Worm (Caenorhabditis elegans) whole organism, L1 larva: ENCODE data around the gene H40L08.8.
A peak's percentile ranks its signal among the peaks of the same experiment; 100 is the strongest.

Experiments
- C04F5.9 ChIP-seq: sonication (generic microtip); optimal IDR thresholded peaks from 2 replicates; lab custom pipeline; 2016; ENCODE audit warnings: missing genetic modification characterization, missing compliant biosample characterization
- F16B12.6 ChIP-seq: fragments of 150-350 bp; optimal IDR thresholded peaks from 2 replicates; lab custom pipeline; 2014; ENCODE audit warnings: missing biosample characterization, missing genetic modification characterization
- Y116A8C.19 ChIP-seq: sonication (generic microtip); optimal IDR thresholded peaks from 2 replicates; lab custom pipeline; 2016; ENCODE audit warnings: missing compliant biosample characterization, missing genetic modification characterization, borderline replicate concordance
- alr-1 ChIP-seq: fragments of 200-800 bp; sonication (Bioruptor generic); optimal IDR thresholded peaks from 2 replicates; lab custom pipeline; 2018; ENCODE audit warnings: borderline replicate concordance, mild to moderate bottlenecking, missing genetic modification characterization, missing compliant biosample characterization
- ama-1 ChIP-seq: fragments of 150-350 bp; optimal IDR thresholded peaks from 2 replicates; lab custom pipeline; 2014
- ceh-63 ChIP-seq: fragments of 200-800 bp; sonication (Bioruptor generic); optimal IDR thresholded peaks from 2 replicates; lab custom pipeline; 2018; ENCODE audit warnings: mild to moderate bottlenecking, missing genetic modification characterization, missing compliant biosample characterization
- ceh-82 ChIP-seq, 3 experiments: fragments of 150-350 bp in 1 of 3; sonication (generic microtip) in 2 of 3; optimal IDR thresholded peaks; 2 replicates each; lab custom pipeline; 2014 to 2017; ENCODE audit warnings: missing biosample characterization in 3 of 3, missing genetic modification characterization in 3 of 3
- dsc-1 ChIP-seq: sonication (generic microtip); optimal IDR thresholded peaks from 2 replicates; lab custom pipeline; 2016; ENCODE audit warnings: mild to moderate bottlenecking, missing genetic modification characterization, missing compliant biosample characterization
- efl-1 ChIP-seq, 4 experiments: fragments of 150-350 bp; optimal IDR thresholded peaks in 3 of 4; peaks in 1 of 4; 1 replicate in 1 of 4; 2 replicates in 3 of 4; lab custom pipeline; 2014; ENCODE audit warnings: missing biosample characterization in 2 of 4, missing genetic modification characterization in 2 of 4, missing genetic modification reagents in 2 of 4
- efl-3 ChIP-seq: fragments of 200-800 bp; sonication (Bioruptor generic); optimal IDR thresholded peaks from 2 replicates; lab custom pipeline; 2018; ENCODE audit warnings: mild to moderate bottlenecking, missing genetic modification characterization, missing compliant biosample characterization
- egl-13 ChIP-seq: sonication (generic microtip); optimal IDR thresholded peaks from 2 replicates; lab custom pipeline; 2016; ENCODE audit warnings: missing genotype, missing genetic modification reagents, missing genetic modification characterization, missing compliant biosample characterization
- egl-27 ChIP-seq, 2 experiments: fragments of 150-350 bp in 1 of 2; sonication (generic microtip); optimal IDR thresholded peaks; 3 replicates each; lab custom pipeline; 2017 to 2018; ENCODE audit warnings: missing biosample characterization in 2 of 2, missing genetic modification characterization in 2 of 2, missing genetic modification reagents in 2 of 2
- elt-2 ChIP-seq: sonication (generic microtip); optimal IDR thresholded peaks from 2 replicates; lab custom pipeline; 2016; ENCODE audit warnings: missing genetic modification characterization, mild to moderate bottlenecking, inconsistent platforms, missing compliant biosample characterization, missing genetic modification reagents
- ets-5 ChIP-seq: fragments of 200-800 bp; sonication (Bioruptor generic); IDR thresholded peaks from 2 replicates; pipeline ENCODE4 v1.3.6; 2022; ENCODE audit warnings: missing genetic modification characterization, missing compliant biosample characterization
- fkh-8 ChIP-seq: sonication (generic microtip); optimal IDR thresholded peaks from 2 replicates; lab custom pipeline; 2016; ENCODE audit warnings: mild to moderate bottlenecking, missing genetic modification characterization, missing compliant biosample characterization
- fos-1 ChIP-seq: fragments of 150-350 bp; optimal IDR thresholded peaks from 2 replicates; lab custom pipeline; 2014; ENCODE audit warnings: missing biosample characterization, missing genetic modification characterization
- grh-1 ChIP-seq: fragments of 200-800 bp; sonication (Bioruptor generic); IDR thresholded peaks from 2 replicates; pipeline ENCODE4 v1.3.6; 2022; ENCODE audit warnings: missing genetic modification reagents, missing genetic modification characterization, missing compliant biosample characterization
- hlh-17 ChIP-seq: fragments of 200-800 bp; sonication (Bioruptor generic); optimal IDR thresholded peaks from 2 replicates; lab custom pipeline; 2018; ENCODE audit warnings: missing genetic modification characterization, mild to moderate bottlenecking, missing compliant biosample characterization, moderate library complexity, borderline replicate concordance
- irx-1 ChIP-seq: sonication (generic microtip); optimal IDR thresholded peaks from 2 replicates; lab custom pipeline; 2016; ENCODE audit warnings: missing genetic modification characterization, missing compliant biosample characterization
- isw-1 ChIP-seq: fragments of 200-800 bp; sonication (Bioruptor generic); IDR thresholded peaks from 2 replicates; pipeline ENCODE4 v1.3.6; 2022; ENCODE audit warnings: missing genetic modification characterization, missing compliant biosample characterization
- jun-1 ChIP-seq: fragments of 150-350 bp; optimal IDR thresholded peaks from 2 replicates; lab custom pipeline; 2014; ENCODE audit warnings: missing biosample characterization, missing genetic modification reagents, missing genetic modification characterization
- lin-14 ChIP-seq: fragments of 200-800 bp; sonication (Bioruptor generic); optimal IDR thresholded peaks from 2 replicates; lab custom pipeline; 2018; ENCODE audit warnings: mild to moderate bottlenecking, missing genetic modification characterization, moderate library complexity, missing compliant biosample characterization
- lin-15B ChIP-seq: fragments of 150-350 bp; sonication (generic microtip); optimal IDR thresholded peaks from 3 replicates; lab custom pipeline; 2014; ENCODE audit warnings: missing biosample characterization, missing genetic modification characterization
- lsy-2 ChIP-seq, 2 experiments: fragments of 150-350 bp; optimal IDR thresholded peaks; 2 replicates each; lab custom pipeline; 2014; ENCODE audit warnings: missing biosample characterization in 2 of 2, missing genetic modification characterization in 2 of 2
- mab-9 ChIP-seq: fragments of 200-800 bp; sonication (Bioruptor generic); IDR thresholded peaks from 2 replicates; pipeline ENCODE4 v1.3.6; 2022; ENCODE audit warnings: missing genetic modification reagents, missing genetic modification characterization, missing compliant biosample characterization
- nhr-20 ChIP-seq: sonication (generic microtip); optimal IDR thresholded peaks from 2 replicates; lab custom pipeline; 2016; ENCODE audit warnings: mild to moderate bottlenecking, missing genetic modification characterization, missing compliant biosample characterization
- nhr-28 ChIP-seq: fragments of 150-350 bp; optimal IDR thresholded peaks from 2 replicates; lab custom pipeline; 2014; ENCODE audit warnings: missing biosample characterization, missing genetic modification characterization
- nhr-47 ChIP-seq: sonication (generic microtip); optimal IDR thresholded peaks from 2 replicates; lab custom pipeline; 2016; ENCODE audit warnings: mild to moderate bottlenecking, missing genetic modification characterization, moderate library complexity, missing compliant biosample characterization
- nhr-71 ChIP-seq: sonication (generic microtip); optimal IDR thresholded peaks from 2 replicates; lab custom pipeline; 2016; ENCODE audit warnings: mild to moderate bottlenecking, missing genetic modification characterization, moderate library complexity, missing compliant biosample characterization
- nhr-77 ChIP-seq: fragments of 150-350 bp; optimal IDR thresholded peaks from 2 replicates; lab custom pipeline; 2014; ENCODE audit warnings: missing biosample characterization, missing genetic modification characterization
- nhr-84 ChIP-seq: sonication (generic microtip); optimal IDR thresholded peaks from 2 replicates; lab custom pipeline; 2017; ENCODE audit warnings: missing biosample characterization, missing genetic modification characterization
- nhr-85 ChIP-seq: sonication (generic microtip); peaks from one replicate; lab custom pipeline; 2016; ENCODE audit warnings: missing genetic modification characterization, inconsistent platforms, missing compliant biosample characterization
- nhr-90 ChIP-seq: sonication (generic microtip); optimal IDR thresholded peaks from 2 replicates; lab custom pipeline; 2016; ENCODE audit warnings: mild to moderate bottlenecking, missing genetic modification characterization, missing compliant biosample characterization; ENCODE audit not compliant: poor library complexity
- pqm-1 ChIP-seq: sonication (generic microtip); optimal IDR thresholded peaks from 3 replicates; lab custom pipeline; 2017; ENCODE audit warnings: missing biosample characterization, missing genetic modification characterization
- rnt-1 ChIP-seq: sonication (generic microtip); optimal IDR thresholded peaks from 2 replicates; lab custom pipeline; 2016; ENCODE audit warnings: mild to moderate bottlenecking, missing genetic modification characterization, moderate library complexity, missing compliant biosample characterization
- skn-1 ChIP-seq: fragments of 150-350 bp; optimal IDR thresholded peaks from 2 replicates; lab custom pipeline; 2014; ENCODE audit warnings: missing biosample characterization, missing genetic modification characterization
- snu-23 ChIP-seq: sonication (generic microtip); optimal IDR thresholded peaks from 2 replicates; lab custom pipeline; 2016; ENCODE audit warnings: missing genetic modification characterization, missing compliant biosample characterization
- sox-4 ChIP-seq: sonication (generic microtip); optimal IDR thresholded peaks from 2 replicates; lab custom pipeline; 2016; ENCODE audit warnings: missing genetic modification characterization, missing compliant biosample characterization
- sptf-1 ChIP-seq: fragments of 150-350 bp; optimal IDR thresholded peaks from 2 replicates; lab custom pipeline; 2014; ENCODE audit warnings: missing biosample characterization, missing genetic modification characterization
- swsn-7 ChIP-seq: sonication (generic microtip); optimal IDR thresholded peaks from 2 replicates; lab custom pipeline; 2016; ENCODE audit warnings: missing genetic modification characterization, missing compliant biosample characterization
- tbx-2 ChIP-seq: sonication (generic microtip); optimal IDR thresholded peaks from 2 replicates; lab custom pipeline; 2016; ENCODE audit warnings: missing genetic modification characterization, missing compliant biosample characterization
- tlp-1 ChIP-seq: fragments of 150-350 bp; optimal IDR thresholded peaks from 2 replicates; lab custom pipeline; 2014; ENCODE audit warnings: missing biosample characterization, missing genetic modification characterization
- unc-130 ChIP-seq: fragments of 150-350 bp; optimal IDR thresholded peaks from 2 replicates; lab custom pipeline; 2017; ENCODE audit warnings: missing biosample characterization, missing genetic modification characterization, inconsistent platforms
- unc-30 ChIP-seq: sonication (generic microtip); optimal IDR thresholded peaks from 2 replicates; lab custom pipeline; 2017; ENCODE audit warnings: missing biosample characterization, missing genetic modification characterization
- unc-98 ChIP-seq: fragments of 200-800 bp; sonication (Bioruptor generic); IDR thresholded peaks from 2 replicates; pipeline ENCODE4 v1.3.6; 2022; ENCODE audit warnings: missing genetic modification characterization, missing compliant biosample characterization
- vab-15 ChIP-seq: sonication (generic microtip); optimal IDR thresholded peaks from 2 replicates; lab custom pipeline; 2017; ENCODE audit warnings: missing genotype, mild to moderate bottlenecking, missing genetic modification characterization, missing compliant biosample characterization
- xbp-1 ChIP-seq: sonication (generic microtip); optimal IDR thresholded peaks from 2 replicates; lab custom pipeline; 2016; ENCODE audit warnings: missing genetic modification characterization, missing compliant biosample characterization
- zag-1 ChIP-seq: fragments of 150-350 bp; optimal IDR thresholded peaks from 2 replicates; lab custom pipeline; 2014; ENCODE audit warnings: missing biosample characterization, missing genetic modification characterization
- zip-4 ChIP-seq: fragments of 200-800 bp; sonication (Bioruptor generic); optimal IDR thresholded peaks from 2 replicates; lab custom pipeline; 2018; ENCODE audit warnings: mild to moderate bottlenecking, missing genetic modification characterization, moderate library complexity, missing compliant biosample characterization

The H40L08.8 gene

DNA sequence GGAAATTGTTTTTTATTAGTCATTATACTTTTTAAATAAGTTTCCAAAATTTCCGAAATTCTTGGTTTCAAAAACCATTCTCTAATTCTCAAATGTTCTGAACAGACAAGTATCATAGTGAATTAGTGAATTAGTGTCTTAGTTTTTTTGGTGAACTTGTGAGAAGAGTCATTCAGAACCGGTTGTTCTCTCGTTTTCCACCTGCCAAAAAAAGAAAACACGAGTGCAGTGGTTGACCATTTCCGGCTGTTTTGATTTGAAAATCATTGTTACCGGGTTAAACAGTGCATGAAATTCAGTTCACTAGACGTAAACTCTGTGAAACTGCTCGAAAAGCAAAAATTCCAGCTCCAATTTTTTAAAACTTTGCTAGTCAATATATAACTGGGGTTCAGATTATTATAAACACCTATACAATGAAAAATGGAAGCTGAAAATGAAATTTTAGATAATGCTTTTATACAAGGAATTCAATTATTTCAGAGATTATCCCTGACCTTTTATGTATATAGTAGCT is 37.7 kb downstream of the H40L08.8 start (continued):
- no peak for TF ChIP-seq nhr-47 (tag; lab: Kevin White, UChicago)
- no peak for TF ChIP-seq sox-4 (tag; lab: Kevin White, UChicago)
- TF ChIP-seq nhr-20 (tag; lab: Kevin White, UChicago) = no peak
- no peak for TF ChIP-seq nhr-28 (tag; lab: Kevin White, UChicago)
- TF ChIP-seq zag-1 = no peak
- TF ChIP-seq pqm-1 = no peak
- no peak for TF ChIP-seq nhr-77
- no peak for TF ChIP-seq Y116A8C.19 (tag; lab: Kevin White, UChicago)
- no peak for TF ChIP-seq vab-15
- TF ChIP-seq lin-14 (GFP tag; lab: Kevin White, UChicago) = peak; percentile 51
- TF ChIP-seq dsc-1 (tag; lab: Kevin White, UChicago) = no peak
- TF ChIP-seq irx-1 (tag; lab: Kevin White, UChicago) = no peak
- TF ChIP-seq efl-3 (GFP tag; lab: Kevin White, UChicago) = no peak
- peak; percentile 54 for TF ChIP-seq grh-1
- TF ChIP-seq xbp-1 (tag; lab: Kevin White, UChicago) = no peak
- no peak for TF ChIP-seq isw-1 (GFP tag; lab: Robert Waterston, UW)
- peak; percentile 80 for TF ChIP-seq nhr-85 (tag; lab: Kevin White, UChicago)

DNA sequence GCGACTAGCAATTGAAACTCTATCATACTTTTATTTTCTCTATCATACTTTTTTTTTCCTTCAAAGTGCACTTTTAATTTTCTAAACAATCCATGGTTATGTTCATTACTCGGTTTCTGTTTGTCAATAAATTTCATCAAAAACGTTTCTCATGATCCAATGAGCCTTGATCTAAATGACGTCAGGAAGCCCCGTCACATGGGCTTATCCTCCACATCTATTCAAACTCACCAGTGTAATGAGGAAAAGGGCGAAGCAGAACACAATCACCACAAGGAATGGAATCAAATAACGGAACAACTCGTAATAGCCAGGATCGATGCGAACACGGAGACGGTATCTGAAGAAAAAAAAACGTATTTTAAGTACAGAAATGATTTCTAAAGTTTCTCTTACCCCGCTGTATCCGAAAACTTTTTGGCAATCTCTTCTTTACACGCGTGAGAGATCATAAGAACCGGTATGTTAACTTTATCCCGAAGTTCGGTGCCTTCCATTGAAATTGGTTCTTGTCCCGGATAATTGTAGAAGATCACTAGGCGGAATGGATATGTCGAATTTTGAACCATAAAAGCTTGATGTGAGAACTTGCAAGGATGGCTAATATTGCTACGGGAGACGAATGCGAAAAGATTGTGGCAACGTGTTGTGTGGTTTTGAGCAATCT is 38.3 kb downstream of the H40L08.8 start:
- TF ChIP-seq nhr-20 (tag; lab: Kevin White, UChicago) = no peak
- TF ChIP-seq unc-98 (GFP tag; lab: Robert Waterston, UW) = no peak
- TF ChIP-seq tbx-2 (tag; lab: Kevin White, UChicago) = no peak
- no peak for TF ChIP-seq skn-1 (tag; lab: Kevin White, UChicago)
- TF ChIP-seq unc-30 (tag; lab: Kevin White, UChicago) = no peak
- TF ChIP-seq ama-1 (lab: Kevin White, UChicago) = no peak
- TF ChIP-seq zip-4 (GFP tag; lab: Kevin White, UChicago) = no peak
- no peak for TF ChIP-seq nhr-47 (tag; lab: Kevin White, UChicago)
- no peak for TF ChIP-seq vab-15
- TF ChIP-seq nhr-90 = no peak
- peak; percentile 42 for TF ChIP-seq rnt-1 (tag; lab: Kevin White, UChicago)
- no peak for TF ChIP-seq jun-1
- no peak for TF ChIP-seq efl-3 (GFP tag; lab: Kevin White, UChicago)
- no peak for TF ChIP-seq C04F5.9 (tag; lab: Kevin White, UChicago)
- TF ChIP-seq nhr-84 (tag; lab: Kevin White, UChicago) = no peak
- no peak for TF ChIP-seq ceh-63 (GFP tag; lab: Kevin White, UChicago)
- TF ChIP-seq hlh-17 (GFP tag; lab: Kevin White, UChicago) = no peak
- TF ChIP-seq swsn-7 (tag; lab: Kevin White, UChicago) = no peak
- TF ChIP-seq elt-2 = no peak
- peak in 1 of 2 experiments; percentile 12 for TF ChIP-seq lsy-2 (tag; optimal IDR thresholded peaks at IDR 0.05; lab: Kevin White, UChicago)
- TF ChIP-seq sptf-1 = no peak
- TF ChIP-seq efl-1 (optimal IDR thresholded peaks at IDR 0.05; lab: Kevin White, UChicago) = no peak
- peak in 1 of 2 experiments; percentile 92 for TF ChIP-seq efl-1 (GFP tag; optimal IDR thresholded peaks at IDR 0.05 in 1 of 2; lab: Kevin White, UChicago)
- no peak for TF ChIP-seq F16B12.6
- peak; percentile 65 for TF ChIP-seq nhr-71 (tag; lab: Kevin White, UChicago)
- no peak for TF ChIP-seq unc-130
- no peak for TF ChIP-seq fkh-8 (tag; lab: Kevin White, UChicago)
- TF ChIP-seq Y116A8C.19 (tag; lab: Kevin White, UChicago) = no peak
- TF ChIP-seq egl-13 = no peak
- TF ChIP-seq tlp-1 (tag; lab: Kevin White, UChicago) = no peak
- TF ChIP-seq fos-1 = no peak
- TF ChIP-seq ets-5 (GFP tag; lab: Robert Waterston, UW) = no peak
- TF ChIP-seq egl-27 (tag; optimal IDR thresholded peaks at IDR 0.05; lab: Kevin White, UChicago) = no peak
- peak; percentile 28 for TF ChIP-seq snu-23 (GFP tag; lab: Kevin White, UChicago)
- TF ChIP-seq lin-14 (GFP tag; lab: Kevin White, UChicago) = peak; percentile 26
- no peak for TF ChIP-seq ceh-82 (tag; optimal IDR thresholded peaks at IDR 0.05; lab: Kevin White, UChicago)
- TF ChIP-seq mab-9 (GFP tag; lab: Robert Waterston, UW) = no peak
- TF ChIP-seq lin-15B (tag; lab: Kevin White, UChicago) = no peak
- TF ChIP-seq sox-4 (tag; lab: Kevin White, UChicago) = no peak
- no peak for TF ChIP-seq alr-1 (tag; lab: Kevin White, UChicago)
- TF ChIP-seq dsc-1 (tag; lab: Kevin White, UChicago) = no peak
